Worm (Caenorhabditis elegans) whole organism, mixed stage, embryonic: ENCODE data around the gene C34D10.5.

ENCODE experiments used
- M03D4.4 ChIP-seq: sonication (generic microtip); optimal IDR thresholded peaks from 2 replicates; lab custom pipeline; 2017; ENCODE audit warnings: mild to moderate bottlenecking, missing genetic modification characterization, missing compliant biosample characterization
- bed-3 ChIP-seq: fragments of 200-800 bp; sonication (Bioruptor generic); optimal IDR thresholded peaks from 3 replicates; lab custom pipeline; 2018; ENCODE audit warnings: mild to moderate bottlenecking, missing genetic modification characterization, moderate library complexity, missing compliant biosample characterization
- blmp-1 ChIP-seq: fragments of 150-350 bp; optimal IDR thresholded peaks from 2 replicates; lab custom pipeline; 2014; ENCODE audit warnings: missing biosample characterization, missing genetic modification characterization
- ceh-39 ChIP-seq: fragments of 150-350 bp; optimal IDR thresholded peaks from 2 replicates; lab custom pipeline; 2014; ENCODE audit warnings: missing biosample characterization, missing genetic modification characterization
- ceh-43 ChIP-seq: fragments of 200-800 bp; sonication (Bioruptor generic); optimal IDR thresholded peaks from 2 replicates; lab custom pipeline; 2018; ENCODE audit warnings: mild to moderate bottlenecking, missing genetic modification characterization, moderate library complexity, missing compliant biosample characterization
- ceh-83 ChIP-seq: fragments of 200-800 bp; sonication (Bioruptor generic); optimal IDR thresholded peaks from 2 replicates; lab custom pipeline; 2018; ENCODE audit warnings: mild to moderate bottlenecking, missing genetic modification characterization, missing compliant biosample characterization
- ces-1 ChIP-seq: fragments of 150-350 bp; optimal IDR thresholded peaks from 2 replicates; lab custom pipeline; 2014; ENCODE audit warnings: missing biosample characterization, missing genetic modification reagents, missing genetic modification characterization
- cnd-1 ChIP-seq: fragments of 200-800 bp; sonication (Bioruptor generic); optimal IDR thresholded peaks from 2 replicates; lab custom pipeline; 2018; ENCODE audit warnings: mild to moderate bottlenecking, missing genetic modification characterization, missing compliant biosample characterization
- drap-1 ChIP-seq: fragments of 200-800 bp; sonication (Bioruptor generic); optimal IDR thresholded peaks from 3 replicates; lab custom pipeline; 2018; ENCODE audit warnings: mild to moderate bottlenecking, missing genetic modification characterization, missing compliant biosample characterization
- elt-1 ChIP-seq: sonication (generic microtip); optimal IDR thresholded peaks from 2 replicates; lab custom pipeline; 2017; ENCODE audit warnings: missing genetic modification characterization, mild to moderate bottlenecking, missing compliant biosample characterization, antibody characterized with exemption, moderate library complexity, borderline replicate concordance; ENCODE audit not compliant: insufficient read depth
- elt-3 ChIP-seq: fragments of 150-350 bp; optimal IDR thresholded peaks from 2 replicates; lab custom pipeline; 2014; ENCODE audit warnings: missing biosample characterization, missing genetic modification characterization
- ham-2 ChIP-seq: fragments of 200-800 bp; sonication (Bioruptor generic); optimal IDR thresholded peaks from 2 replicates; lab custom pipeline; 2018; ENCODE audit warnings: mild to moderate bottlenecking, missing genetic modification characterization, missing compliant biosample characterization
- lin-13 ChIP-seq: fragments of 150-350 bp; optimal IDR thresholded peaks from 2 replicates; lab custom pipeline; 2014; ENCODE audit warnings: missing biosample characterization, missing genetic modification characterization
- lin-32 ChIP-seq: fragments of 200-800 bp; sonication (Bioruptor generic); optimal IDR thresholded peaks from 2 replicates; lab custom pipeline; 2018; ENCODE audit warnings: mild to moderate bottlenecking, missing genetic modification characterization, missing compliant biosample characterization
- lsy-2 ChIP-seq: fragments of 150-350 bp; optimal IDR thresholded peaks from 2 replicates; lab custom pipeline; 2014; ENCODE audit warnings: missing biosample characterization, missing genetic modification characterization
- mab-5 ChIP-seq: fragments of 150-350 bp; optimal IDR thresholded peaks from 2 replicates; lab custom pipeline; 2014; ENCODE audit warnings: missing biosample characterization, missing genetic modification characterization
- mep-1 ChIP-seq: fragments of 150-350 bp; optimal IDR thresholded peaks from 2 replicates; lab custom pipeline; 2017; ENCODE audit warnings: missing biosample characterization, missing genetic modification reagents, missing genetic modification characterization, inconsistent platforms
- mls-2 ChIP-seq: sonication (generic microtip); optimal IDR thresholded peaks from 2 replicates; lab custom pipeline; 2016; ENCODE audit warnings: mild to moderate bottlenecking, missing genetic modification characterization, moderate library complexity, missing compliant biosample characterization
- nhr-12 ChIP-seq: fragments of 150-350 bp; optimal IDR thresholded peaks from 2 replicates; lab custom pipeline; 2014; ENCODE audit warnings: missing biosample characterization, missing genetic modification characterization
- nhr-2 ChIP-seq: fragments of 150-350 bp; optimal IDR thresholded peaks from 2 replicates; lab custom pipeline; 2014; ENCODE audit warnings: missing biosample characterization, missing genetic modification characterization
- nhr-237 ChIP-seq: fragments of 150-350 bp; optimal IDR thresholded peaks from 2 replicates; lab custom pipeline; 2014; ENCODE audit warnings: missing biosample characterization, missing genetic modification characterization
- nhr-76 ChIP-seq: sonication (generic microtip); optimal IDR thresholded peaks from 2 replicates; lab custom pipeline; 2017; ENCODE audit warnings: missing biosample characterization, missing genetic modification characterization
- pha-4 ChIP-seq: fragments of 150-350 bp; optimal IDR thresholded peaks from 2 replicates; lab custom pipeline; 2018; ENCODE audit warnings: missing biosample characterization, missing genetic modification reagents, missing genetic modification characterization
- sem-2 ChIP-seq: fragments of 200-800 bp; sonication (Bioruptor generic); optimal IDR thresholded peaks from 2 replicates; lab custom pipeline; 2018; ENCODE audit warnings: mild to moderate bottlenecking, missing genetic modification characterization, missing compliant biosample characterization
- snpc-4 ChIP-seq: fragments of 150-350 bp; optimal IDR thresholded peaks from 2 replicates; lab custom pipeline; 2014; ENCODE audit warnings: missing biosample characterization, missing genetic modification characterization
- sptf-1 ChIP-seq: sonication (generic microtip); optimal IDR thresholded peaks from 2 replicates; lab custom pipeline; 2017; ENCODE audit warnings: mild to moderate bottlenecking, missing genetic modification characterization, moderate library complexity, missing compliant biosample characterization
- tbx-8 ChIP-seq: fragments of 200-800 bp; sonication (Bioruptor generic); optimal IDR thresholded peaks from 2 replicates; lab custom pipeline; 2018; ENCODE audit warnings: mild to moderate bottlenecking, missing genetic modification characterization, moderate library complexity, missing compliant biosample characterization
- unc-120 ChIP-seq: sonication (generic microtip); optimal IDR thresholded peaks from 2 replicates; lab custom pipeline; 2017; ENCODE audit warnings: missing genetic modification characterization, missing compliant biosample characterization; ENCODE audit not compliant: poor library complexity, severe bottlenecking
- unc-39 ChIP-seq: fragments of 150-350 bp; optimal IDR thresholded peaks from 2 replicates; lab custom pipeline; 2014; ENCODE audit warnings: missing biosample characterization, missing genetic modification characterization
- unc-62 ChIP-seq: fragments of 150-350 bp; optimal IDR thresholded peaks from 2 replicates; lab custom pipeline; 2014; ENCODE audit warnings: missing biosample characterization, missing genetic modification reagents, missing genetic modification characterization
- zip-8 ChIP-seq: fragments of 150-350 bp; optimal IDR thresholded peaks from 2 replicates; lab custom pipeline; 2014; ENCODE audit warnings: missing biosample characterization, missing genetic modification characterization
- ztf-11 ChIP-seq: fragments of 150-350 bp; optimal IDR thresholded peaks from 2 replicates; lab custom pipeline; 2014; ENCODE audit warnings: missing biosample characterization, missing genetic modification characterization

Gene C34D10.5

DNA sequence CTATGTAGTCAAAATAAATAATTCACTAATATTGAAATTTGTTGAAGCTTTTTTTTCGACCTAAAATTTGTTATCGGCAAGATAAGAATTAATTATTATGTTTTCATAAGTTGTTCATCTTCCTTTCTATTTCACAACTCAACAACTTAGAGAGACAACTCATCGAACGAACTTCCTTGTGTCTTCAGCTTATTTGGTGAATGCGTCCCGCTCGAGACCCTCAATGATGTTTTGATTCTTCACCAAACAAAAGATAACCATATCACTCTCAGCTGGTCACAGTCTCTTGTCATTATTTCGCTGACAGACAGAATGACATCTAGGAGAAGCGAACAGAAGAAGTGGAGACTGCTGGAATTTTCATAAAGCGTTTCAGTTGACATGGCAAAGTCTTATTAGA lies 33.1 kb upstream of the C34D10.5 start:
- no peak for TF ChIP-seq mls-2
- no peak for TF ChIP-seq nhr-76 (tag; lab: Kevin White, UChicago)
- TF ChIP-seq pha-4, result no peak
- no peak for TF ChIP-seq tbx-8 (GFP tag; lab: Kevin White, UChicago)
- TF ChIP-seq ces-1 (GFP tag; lab: Kevin White, UChicago), result no peak
- no peak for TF ChIP-seq ham-2 (GFP tag; lab: Kevin White, UChicago)
- TF ChIP-seq zip-8 (tag; lab: Kevin White, UChicago), result no peak
- TF ChIP-seq sptf-1, result no peak
- TF ChIP-seq ztf-11 (tag; lab: Kevin White, UChicago), result no peak
- no peak for TF ChIP-seq unc-62 (GFP tag; lab: Kevin White, UChicago)
- no peak for TF ChIP-seq lin-32 (GFP tag; lab: Kevin White, UChicago)
- no peak for TF ChIP-seq sem-2
- TF ChIP-seq nhr-12 (tag; lab: Kevin White, UChicago), result no peak
- no peak for TF ChIP-seq lsy-2
- TF ChIP-seq unc-120 (tag; lab: Kevin White, UChicago), result no peak
- no peak for TF ChIP-seq mab-5
- TF ChIP-seq ceh-43, result no peak

DNA sequence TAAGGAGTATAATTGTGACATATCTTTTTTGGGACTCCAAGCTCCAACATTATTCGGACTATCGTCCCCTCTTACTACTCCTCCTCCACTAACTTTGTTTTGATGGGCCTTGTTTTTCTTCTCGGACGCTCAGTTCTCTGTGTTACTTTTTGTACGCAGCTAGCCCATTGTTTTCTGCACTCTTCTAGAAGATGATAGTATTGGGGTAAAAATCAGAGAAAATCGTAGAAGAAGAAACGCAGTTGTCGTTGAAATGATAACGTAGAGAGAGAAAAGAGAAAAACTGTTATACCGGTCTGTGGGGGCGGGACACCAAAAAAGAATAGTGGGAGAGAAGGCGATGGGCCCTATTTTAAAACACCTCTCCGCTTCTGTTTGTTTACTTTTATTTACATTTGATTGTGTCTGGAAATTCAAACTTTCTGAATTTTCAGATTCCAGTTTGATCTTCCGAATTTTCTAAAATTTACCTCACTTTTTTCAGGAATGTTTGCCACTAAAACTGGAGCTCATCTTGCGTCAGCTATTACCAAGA lies 32.3 kb upstream of the C34D10.5 start, which contains the start of gene F45E1.4:
Gene F45E1.4, plus strand, starts transcription at position 485 of the 535 bp plus-strand sequence.
- no peak for TF ChIP-seq nhr-237 (tag; lab: Kevin White, UChicago)
- TF ChIP-seq ceh-43, result no peak

DNA sequence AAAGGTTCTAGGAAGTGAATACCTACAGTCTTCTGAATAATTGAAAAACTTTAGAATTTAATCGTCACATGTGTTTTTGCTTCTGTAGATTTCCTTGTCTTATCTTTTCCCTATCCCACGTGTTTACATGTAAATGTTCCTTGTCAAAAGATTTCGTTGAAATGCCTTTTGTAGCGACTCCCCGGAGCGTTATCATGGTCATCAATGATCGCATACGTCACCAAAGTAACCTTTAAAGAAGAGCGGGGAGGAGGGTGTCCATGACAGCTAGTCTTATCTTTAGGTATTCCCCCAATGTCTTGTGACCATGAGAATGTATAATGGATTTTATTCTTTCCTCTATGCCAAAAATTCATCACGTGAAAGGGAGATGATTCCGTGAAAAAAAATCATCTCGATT lies 30.9 kb upstream of the C34D10.5 start:
- no peak for TF ChIP-seq cnd-1
- TF ChIP-seq mab-5, result no peak
- no peak for TF ChIP-seq sem-2
- no peak for TF ChIP-seq mls-2
- TF ChIP-seq ceh-83, result no peak
- no peak for TF ChIP-seq nhr-237 (tag; lab: Kevin White, UChicago)
- TF ChIP-seq nhr-12 (tag; lab: Kevin White, UChicago), result no peak
- no peak for TF ChIP-seq blmp-1 (tag; lab: Kevin White, UChicago)
- TF ChIP-seq elt-1, result no peak

DNA sequence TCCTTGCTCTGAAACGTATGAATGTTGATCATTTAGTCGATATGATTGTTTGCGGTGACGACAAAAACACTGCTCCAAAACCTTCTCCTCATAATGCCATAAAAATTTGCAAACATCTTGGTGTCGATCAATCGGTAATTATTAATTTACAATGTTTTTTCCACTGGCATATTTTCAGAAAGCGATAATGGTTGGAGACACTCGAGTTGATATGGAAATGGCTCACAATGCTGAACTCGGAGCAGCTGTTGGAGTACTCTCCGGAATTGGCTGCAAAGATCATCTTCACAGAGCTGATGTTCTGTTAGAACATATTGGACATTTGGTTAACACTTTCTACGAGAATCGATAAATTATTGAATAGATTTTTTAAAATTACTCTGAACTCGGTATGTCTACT lies 29.4 kb upstream of the C34D10.5 start:
- TF ChIP-seq pha-4 (no peak), ceh-39 (tag; lab: Kevin White, UChicago) (no peak), drap-1 (GFP tag; lab: Kevin White, UChicago) (no peak), cnd-1 (no peak), lin-13 (tag; lab: Kevin White, UChicago) (no peak), ceh-83 (no peak)

DNA sequence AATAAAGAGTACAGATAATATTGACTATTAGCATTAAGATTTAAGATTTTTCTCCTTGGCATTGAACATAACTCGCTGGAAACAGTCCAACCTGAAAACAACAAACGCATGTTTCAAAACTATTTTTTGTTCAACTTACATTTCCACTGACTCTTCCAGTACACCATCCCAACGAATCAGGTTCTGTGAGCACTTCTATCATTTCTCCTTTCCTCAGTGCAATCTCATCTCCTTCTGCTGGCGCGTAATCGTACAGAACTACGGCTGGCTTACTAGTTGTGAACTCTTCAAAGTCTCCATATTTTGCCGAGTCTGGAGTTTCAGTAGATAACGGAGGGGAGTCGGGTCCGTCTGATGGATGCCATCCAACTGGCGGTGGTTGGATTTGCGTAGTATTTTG lies 28.7 kb upstream of the C34D10.5 start:
- no peak for TF ChIP-seq elt-3 (tag; lab: Kevin White, UChicago)
- no peak for TF ChIP-seq mab-5
- TF ChIP-seq blmp-1 (tag; lab: Kevin White, UChicago), result no peak
- no peak for TF ChIP-seq nhr-2 (tag; lab: Kevin White, UChicago)
- TF ChIP-seq ceh-43, result no peak
- TF ChIP-seq lsy-2, result no peak
- no peak for TF ChIP-seq nhr-76 (tag; lab: Kevin White, UChicago)
- TF ChIP-seq tbx-8 (GFP tag; lab: Kevin White, UChicago), result no peak
- no peak for TF ChIP-seq cnd-1
- TF ChIP-seq unc-120 (tag; lab: Kevin White, UChicago), result no peak
- TF ChIP-seq ceh-39 (tag; lab: Kevin White, UChicago), result no peak
- TF ChIP-seq ztf-11 (tag; lab: Kevin White, UChicago), result no peak
- TF ChIP-seq snpc-4 (tag; lab: Kevin White, UChicago), result no peak
- no peak for TF ChIP-seq sem-2
- TF ChIP-seq bed-3 (GFP tag; lab: Kevin White, UChicago), result no peak
- no peak for TF ChIP-seq drap-1 (GFP tag; lab: Kevin White, UChicago)
- TF ChIP-seq unc-39 (tag; lab: Kevin White, UChicago), result no peak
- no peak for TF ChIP-seq nhr-237 (tag; lab: Kevin White, UChicago)
- no peak for TF ChIP-seq lin-32 (GFP tag; lab: Kevin White, UChicago)
- no peak for TF ChIP-seq zip-8 (tag; lab: Kevin White, UChicago)

DNA sequence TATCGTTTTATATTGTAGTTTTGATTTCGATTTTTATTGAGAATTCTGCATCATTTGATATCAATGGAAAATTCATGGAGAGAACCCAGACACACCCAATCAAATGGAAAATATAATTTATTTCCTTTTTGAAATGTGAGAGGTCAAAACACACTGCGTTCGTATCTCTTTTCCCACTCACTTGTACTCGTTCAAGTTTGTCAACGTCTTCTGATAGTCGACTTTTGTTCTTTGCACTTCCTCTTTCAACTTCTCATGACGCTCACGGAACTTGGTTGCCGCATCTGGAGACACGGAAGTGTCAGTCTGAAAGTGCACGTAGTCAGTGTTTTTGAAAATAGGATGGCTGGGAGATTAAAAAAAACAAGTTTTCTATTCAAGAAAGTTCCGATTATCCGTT lies 27.5 kb upstream of the C34D10.5 start:
- TF ChIP-seq pha-4, result no peak
- TF ChIP-seq mep-1 (tag; lab: Kevin White, UChicago), result no peak
- TF ChIP-seq bed-3 (GFP tag; lab: Kevin White, UChicago), result no peak
- TF ChIP-seq ces-1 (GFP tag; lab: Kevin White, UChicago), result no peak
- TF ChIP-seq ceh-39 (tag; lab: Kevin White, UChicago), result no peak
- no peak for TF ChIP-seq M03D4.4
- TF ChIP-seq elt-1, result no peak
- TF ChIP-seq nhr-12 (tag; lab: Kevin White, UChicago), result no peak
- no peak for TF ChIP-seq ztf-11 (tag; lab: Kevin White, UChicago)
- no peak for TF ChIP-seq tbx-8 (GFP tag; lab: Kevin White, UChicago)
- no peak for TF ChIP-seq snpc-4 (tag; lab: Kevin White, UChicago)
- TF ChIP-seq, all 35 proteins: peak for 0
